Worm (Caenorhabditis elegans): Measurements from ENCODE around the gene F40E10.5.

DNA sequence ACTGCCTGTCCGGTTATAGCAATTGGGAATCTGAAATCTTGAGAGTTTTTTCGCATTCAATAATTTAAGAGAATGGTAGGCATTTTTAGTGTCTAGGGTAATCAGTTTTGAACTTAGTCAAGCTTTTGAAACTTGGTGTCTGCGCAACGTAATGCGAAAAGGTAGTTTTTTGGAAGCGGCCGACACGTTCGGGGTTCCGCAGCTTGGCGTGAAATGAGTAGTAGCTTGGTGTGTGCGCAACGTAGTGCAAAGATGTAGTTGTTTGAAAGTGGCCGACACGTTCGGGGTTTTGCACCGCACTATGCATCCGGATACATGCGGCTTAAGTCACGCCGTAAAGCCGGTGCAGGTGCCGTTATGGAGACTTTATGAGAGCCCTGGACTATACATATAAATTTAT, 34.6 kb downstream of the F40E10.5 start:
- TF ChIP-seq ztf-29 (GFP tag; IDR thresholded peaks at IDR 0.05) (no peak), med-1 (GFP tag; optimal IDR thresholded peaks at IDR 0.05; ENCODE audit: insufficient read depth) (no peak), ztf-23 (GFP tag; IDR thresholded peaks at IDR 0.05) (no peak), cog-1 (tag; optimal IDR thresholded peaks at IDR 0.05) (no peak), tab-1 (GFP tag; IDR thresholded peaks at IDR 0.05) (no peak), T22C8.4 (GFP tag; IDR thresholded peaks at IDR 0.05) (no peak), ref-1 (GFP tag; conservative IDR thresholded peaks at IDR 0.05) (no peak), klf-2 (GFP tag; conservative IDR thresholded peaks at IDR 0.05) (no peak), flt-1 (GFP tag; IDR thresholded peaks at IDR 0.05) (no peak)

All from whole organism, midembryonic.